Fruit fly (Drosophila melanogaster) whole organism, embryonic: ENCODE data around the gene Sirup.
A peak's percentile ranks its signal among the peaks of the same experiment; 100 is the strongest.

Source experiments
- CG11093 ChIP-seq: fragments of 200-800 bp; sonication (Bioruptor generic); IDR thresholded peaks from 3 replicates; pipeline ENCODE4 v1.3.6; 2022; ENCODE audit warnings: missing biosample characterization, missing genetic modification characterization
- CG11504 ChIP-seq: fragments of 200-800 bp; sonication (Bioruptor generic); optimal IDR thresholded peaks from 3 replicates; lab custom pipeline; 2019; ENCODE audit warnings: missing biosample characterization, mild to moderate bottlenecking, missing genetic modification characterization, moderate library complexity
- CG12219 ChIP-seq: fragments of 200-800 bp; sonication (Bioruptor generic); optimal IDR thresholded peaks from 3 replicates; lab custom pipeline; 2018; ENCODE audit warnings: missing biosample characterization, mild to moderate bottlenecking, missing genetic modification characterization
- CG4854 ChIP-seq: fragments of 200-800 bp; sonication (Bioruptor generic); optimal IDR thresholded peaks from 2 replicates; lab custom pipeline; 2016; ENCODE audit warnings: missing biosample characterization, missing genetic modification characterization, inconsistent platforms
- CG9215 ChIP-seq: fragments of 200-800 bp; sonication (Bioruptor generic); IDR thresholded peaks from 2 replicates; pipeline ENCODE4 v1.3.6; 2022; ENCODE audit warnings: missing biosample characterization, missing genetic modification characterization
- Drgx ChIP-seq: fragments of 200-800 bp; sonication (Bioruptor generic); IDR thresholded peaks from 2 replicates; pipeline ENCODE4 v1.3.6; 2022; ENCODE audit warnings: missing biosample characterization, missing genetic modification characterization
- HLH4C ChIP-seq: fragments of 200-800 bp; sonication (Bioruptor generic); IDR thresholded peaks from 3 replicates; pipeline ENCODE4 v1.3.6; 2022; ENCODE audit warnings: missing biosample characterization, missing genetic modification characterization; ENCODE audit not compliant: partially characterized antibody
- Scr ChIP-seq: fragments of 200-800 bp; sonication (Bioruptor generic); IDR thresholded peaks from 2 replicates; pipeline ENCODE4 v1.3.6; 2022; ENCODE audit warnings: missing biosample characterization, missing genetic modification characterization; ENCODE audit not compliant: partially characterized antibody
- fru ChIP-seq: fragments of >200 bp; optimal IDR thresholded peaks from 2 replicates; lab custom pipeline; 2017
- grau ChIP-seq: fragments of 200-800 bp; optimal IDR thresholded peaks from 3 replicates; lab custom pipeline; 2019; ENCODE audit warnings: missing biosample characterization, mild to moderate bottlenecking, missing genetic modification characterization, moderate library complexity
- lmd ChIP-seq: fragments of 200-800 bp; sonication (Bioruptor generic); IDR thresholded peaks from 2 replicates; pipeline ENCODE4 v1.3.6; 2022; ENCODE audit warnings: missing biosample characterization, missing genetic modification characterization
- mld ChIP-seq: fragments of 200-800 bp; sonication (Bioruptor generic); IDR thresholded peaks from 3 replicates; pipeline ENCODE4 v1.3.6; 2022; ENCODE audit warnings: missing biosample characterization, missing genetic modification characterization; ENCODE audit not compliant: partially characterized antibody
- pb ChIP-seq: fragments of 200-800 bp; sonication (Bioruptor generic); optimal IDR thresholded peaks from 3 replicates; lab custom pipeline; 2016; ENCODE audit warnings: missing biosample characterization, missing genetic modification characterization
- trem ChIP-seq: fragments of 200-800 bp; optimal IDR thresholded peaks from 3 replicates; lab custom pipeline; 2019; ENCODE audit warnings: missing biosample characterization, mild to moderate bottlenecking, missing genetic modification characterization, moderate library complexity

- TF ChIP-seq trem (tag; lab: Kevin White, UChicago) (peak; percentile 10), HLH4C (no peak), CG9215 (GFP tag; lab: Robert Waterston, UW) (no peak), Drgx (GFP tag; lab: Robert Waterston, UW) (no peak), CG11093 (GFP tag; lab: Robert Waterston, UW) (no peak), fru (lab: Kevin White, UChicago) (no peak), grau (tag; lab: Kevin White, UChicago) (no peak), pb (GFP tag; lab: Kevin White, UChicago) (no peak), CG4854 (GFP tag; lab: Kevin White, UChicago) (no peak), lmd (no peak), CG12219 (GFP tag; lab: Kevin White, UChicago) (no peak), CG11504 (tag; lab: Kevin White, UChicago) (no peak), Scr (no peak), mld (GFP tag; lab: Robert Waterston, UW) (no peak)
Observed at dm6 chr2L:8040872-8041271, 42.2 kb downstream of the Sirup start, which contains the start of gene CCDC53.
